Worm (Caenorhabditis elegans) whole organism, mixed stage, embryonic: ENCODE data around the gene T10G3.2.

Experiments used
- bed-3 ChIP-seq: fragments of 200-800 bp; sonication (Bioruptor generic); optimal IDR thresholded peaks from 3 replicates; lab custom pipeline; 2018; ENCODE audit warnings: mild to moderate bottlenecking, missing genetic modification characterization, moderate library complexity, missing compliant biosample characterization
- ceh-39 ChIP-seq: fragments of 150-350 bp; optimal IDR thresholded peaks from 2 replicates; lab custom pipeline; 2014; ENCODE audit warnings: missing biosample characterization, missing genetic modification characterization
- elt-3 ChIP-seq: fragments of 150-350 bp; optimal IDR thresholded peaks from 2 replicates; lab custom pipeline; 2014; ENCODE audit warnings: missing biosample characterization, missing genetic modification characterization
- lsy-2 ChIP-seq: fragments of 150-350 bp; optimal IDR thresholded peaks from 2 replicates; lab custom pipeline; 2014; ENCODE audit warnings: missing biosample characterization, missing genetic modification characterization
- nhr-76 ChIP-seq: sonication (generic microtip); optimal IDR thresholded peaks from 2 replicates; lab custom pipeline; 2017; ENCODE audit warnings: missing biosample characterization, missing genetic modification characterization
- snpc-4 ChIP-seq: fragments of 150-350 bp; optimal IDR thresholded peaks from 2 replicates; lab custom pipeline; 2014; ENCODE audit warnings: missing biosample characterization, missing genetic modification characterization
- sptf-1 ChIP-seq: sonication (generic microtip); optimal IDR thresholded peaks from 2 replicates; lab custom pipeline; 2017; ENCODE audit warnings: mild to moderate bottlenecking, missing genetic modification characterization, moderate library complexity, missing compliant biosample characterization
- unc-39 ChIP-seq: fragments of 150-350 bp; optimal IDR thresholded peaks from 2 replicates; lab custom pipeline; 2014; ENCODE audit warnings: missing biosample characterization, missing genetic modification characterization

ce11 chrV:13529165-13529564 lies 49.5 kb upstream of the T10G3.2 start:
- TF ChIP-seq bed-3, result no peak
- no peak for TF ChIP-seq sptf-1 (tag; lab: Kevin White, UChicago)
- no peak for TF ChIP-seq ceh-39 (tag; lab: Kevin White, UChicago)
- TF ChIP-seq nhr-76, result no peak
- no peak for TF ChIP-seq unc-39 (tag; lab: Kevin White, UChicago)
- no peak for TF ChIP-seq snpc-4 (tag; lab: Kevin White, UChicago)
- no peak for TF ChIP-seq lsy-2 (tag; lab: Kevin White, UChicago)
- TF ChIP-seq elt-3 (tag; lab: Kevin White, UChicago), result no peak
